Fruit fly (Drosophila melanogaster) whole organism, embryonic: ENCODE data around the gene CG6790.

Source experiments
- Abd-B ChIP-seq: fragments of 200-800 bp; sonication (Bioruptor generic); optimal IDR thresholded peaks from 2 replicates; lab custom pipeline; 2018; ENCODE audit warnings: missing biosample characterization, mild to moderate bottlenecking, missing genetic modification characterization, moderate library complexity
- Bteb2 ChIP-seq: fragments of 200-800 bp; sonication (Bioruptor generic); optimal IDR thresholded peaks from 2 replicates; lab custom pipeline; 2016; ENCODE audit warnings: missing biosample characterization, missing genetic modification characterization
- C15 ChIP-seq: fragments of 200-800 bp; sonication (Bioruptor generic); IDR thresholded peaks from 3 replicates; pipeline ENCODE4 v1.3.6; 2022; ENCODE audit warnings: missing biosample characterization, missing genetic modification characterization
- CG12071 ChIP-seq: fragments of 200-800 bp; sonication (Bioruptor generic); optimal IDR thresholded peaks from 3 replicates; lab custom pipeline; 2018; ENCODE audit warnings: missing biosample characterization, mild to moderate bottlenecking, missing genetic modification characterization
- CG12744 ChIP-seq: fragments of 200-800 bp; sonication (Bioruptor generic); optimal IDR thresholded peaks from 2 replicates; lab custom pipeline; 2016; ENCODE audit warnings: missing biosample characterization, missing genetic modification characterization
- CG13123 ChIP-seq: fragments of 200-800 bp; sonication (Bioruptor generic); optimal IDR thresholded peaks from 2 replicates; lab custom pipeline; 2016; ENCODE audit warnings: missing biosample characterization, missing genetic modification characterization
- CG1792 ChIP-seq: fragments of 200-800 bp; sonication (Bioruptor generic); optimal IDR thresholded peaks from 2 replicates; lab custom pipeline; 2016; ENCODE audit warnings: missing biosample characterization, missing genetic modification characterization
- CG2199 ChIP-seq: fragments of 200-800 bp; sonication (Bioruptor generic); IDR thresholded peaks from 3 replicates; pipeline ENCODE4 v1.3.6; 2022; ENCODE audit warnings: missing biosample characterization, missing genetic modification characterization
- CG2202 ChIP-seq: fragments of 200-800 bp; sonication (Bioruptor generic); optimal IDR thresholded peaks from 2 replicates; lab custom pipeline; 2018; ENCODE audit warnings: missing biosample characterization, mild to moderate bottlenecking, missing genetic modification characterization
- CG2678 ChIP-seq: fragments of 200-800 bp; sonication (Bioruptor generic); optimal IDR thresholded peaks from 3 replicates; lab custom pipeline; 2019; ENCODE audit warnings: missing biosample characterization, mild to moderate bottlenecking, missing genetic modification characterization, moderate library complexity
- CG2875 ChIP-seq: fragments of 200-800 bp; sonication (Bioruptor generic); optimal IDR thresholded peaks from 2 replicates; lab custom pipeline; 2017; ENCODE audit warnings: missing biosample characterization, mild to moderate bottlenecking, missing genetic modification characterization, missing genetic modification reagents
- CG4854 ChIP-seq: fragments of 200-800 bp; sonication (Bioruptor generic); optimal IDR thresholded peaks from 2 replicates; lab custom pipeline; 2016; ENCODE audit warnings: missing biosample characterization, missing genetic modification characterization, inconsistent platforms
- CG7271 ChIP-seq: fragments of 200-800 bp; sonication (Bioruptor generic); optimal IDR thresholded peaks from 2 replicates; lab custom pipeline; 2018; ENCODE audit warnings: missing biosample characterization, mild to moderate bottlenecking, missing genetic modification characterization, moderate library complexity
- CG7357 ChIP-seq: fragments of 200-800 bp; sonication (Bioruptor generic); IDR thresholded peaks from 3 replicates; pipeline ENCODE4 v1.3.6; 2022; ENCODE audit warnings: missing biosample characterization, missing genetic modification characterization
- CG7556 ChIP-seq: fragments of 200-800 bp; sonication (Bioruptor generic); optimal IDR thresholded peaks from 2 replicates; lab custom pipeline; 2017; ENCODE audit warnings: missing biosample characterization, mild to moderate bottlenecking, missing genetic modification characterization
- CG8290 ChIP-seq, 3 experiments: fragments of 200-800 bp; sonication (Bioruptor generic); optimal IDR thresholded peaks; 2 replicates each; lab custom pipeline; 2016 to 2019; ENCODE audit warnings: missing biosample characterization in 3 of 3, missing genetic modification characterization in 3 of 3, mild to moderate bottlenecking in 2 of 3, moderate library complexity in 1 of 3
- CG8944 ChIP-seq: fragments of 200-800 bp; sonication (Bioruptor generic); optimal IDR thresholded peaks from 3 replicates; lab custom pipeline; 2016; ENCODE audit warnings: missing biosample characterization, missing genetic modification characterization
- D19A ChIP-seq: fragments of 200-800 bp; optimal IDR thresholded peaks from 3 replicates; lab custom pipeline; 2019; ENCODE audit warnings: missing biosample characterization, mild to moderate bottlenecking, missing genetic modification characterization, moderate library complexity
- Deaf1 ChIP-seq: fragments of 200-800 bp; optimal IDR thresholded peaks from 3 replicates; lab custom pipeline; 2019; ENCODE audit warnings: missing biosample characterization, mild to moderate bottlenecking, missing genetic modification characterization, moderate library complexity
- Doc2 ChIP-seq: fragments of 200-800 bp; sonication (Bioruptor generic); IDR thresholded peaks from 2 replicates; pipeline ENCODE4 v1.3.6; 2022; ENCODE audit warnings: missing biosample characterization, missing genetic modification characterization
- GATAe ChIP-seq: fragments of 200-800 bp; sonication (Bioruptor generic); conservative IDR thresholded peaks from 2 replicates; pipeline ENCODE4 v1.3.6; 2022; ENCODE audit warnings: missing biosample characterization, missing genetic modification characterization
- Gug ChIP-seq: fragments of 200-800 bp; sonication (Bioruptor generic); IDR thresholded peaks from 4 replicates; pipeline ENCODE4 v1.3.6; 2022; ENCODE audit warnings: missing biosample characterization, missing genetic modification characterization
- HLH4C ChIP-seq: fragments of 200-800 bp; sonication (Bioruptor generic); IDR thresholded peaks from 3 replicates; pipeline ENCODE4 v1.3.6; 2022; ENCODE audit warnings: missing biosample characterization, missing genetic modification characterization; ENCODE audit not compliant: partially characterized antibody
- Hey ChIP-seq: fragments of 200-800 bp; sonication (Bioruptor generic); optimal IDR thresholded peaks from 3 replicates; lab custom pipeline; 2018; ENCODE audit warnings: missing biosample characterization, mild to moderate bottlenecking, missing genetic modification characterization
- HmgZ ChIP-seq: fragments of 200-800 bp; sonication (Bioruptor generic); optimal IDR thresholded peaks from 2 replicates; lab custom pipeline; 2018; ENCODE audit warnings: missing biosample characterization, mild to moderate bottlenecking, missing genetic modification characterization
- Hr3 ChIP-seq: fragments of 200-800 bp; sonication (Bioruptor generic); optimal IDR thresholded peaks from 3 replicates; lab custom pipeline; 2016; ENCODE audit warnings: missing biosample characterization, missing genetic modification characterization
- Lim3 ChIP-seq: fragments of 200-800 bp; sonication (Bioruptor generic); IDR thresholded peaks from 2 replicates; pipeline ENCODE4 v1.3.6; 2022; ENCODE audit warnings: missing biosample characterization, missing genetic modification characterization
- MESR4 ChIP-seq: fragments of 200-800 bp; sonication (Bioruptor generic); optimal IDR thresholded peaks from 2 replicates; lab custom pipeline; 2018; ENCODE audit warnings: missing biosample characterization, mild to moderate bottlenecking, missing genetic modification characterization, moderate library complexity
- Oli ChIP-seq: fragments of 200-800 bp; sonication (Bioruptor generic); optimal IDR thresholded peaks from 2 replicates; lab custom pipeline; 2018; ENCODE audit warnings: missing biosample characterization, mild to moderate bottlenecking, missing genetic modification characterization, moderate library complexity
- PHDP ChIP-seq: fragments of 200-800 bp; sonication (Bioruptor generic); optimal IDR thresholded peaks from 3 replicates; lab custom pipeline; 2018; ENCODE audit warnings: missing biosample characterization, mild to moderate bottlenecking, missing genetic modification characterization, moderate library complexity
- Sry-δ ChIP-seq: fragments of 200-800 bp; sonication (Bioruptor generic); optimal IDR thresholded peaks from 2 replicates; lab custom pipeline; 2016; ENCODE audit warnings: missing biosample characterization, missing genetic modification characterization
- Ssrp ChIP-seq: fragments of 200-800 bp; sonication (Bioruptor generic); optimal IDR thresholded peaks from 2 replicates; lab custom pipeline; 2018; ENCODE audit warnings: missing biosample characterization, mild to moderate bottlenecking, missing genetic modification characterization, moderate library complexity
- YL-1 ChIP-seq: fragments of 200-800 bp; sonication (Bioruptor generic); optimal IDR thresholded peaks from 3 replicates; lab custom pipeline; 2017; ENCODE audit warnings: missing biosample characterization, mild to moderate bottlenecking, missing genetic modification characterization
- cad ChIP-seq: fragments of >200 bp; optimal IDR thresholded peaks from 2 replicates; lab custom pipeline; 2017; ENCODE audit warnings: missing biosample characterization, missing genetic modification characterization
- cas ChIP-seq: fragments of 200-800 bp; sonication (Bioruptor generic); IDR thresholded peaks from 2 replicates; pipeline ENCODE4 v1.3.6; 2022; ENCODE audit warnings: missing biosample characterization, missing genetic modification characterization
- cg ChIP-seq: fragments of 200-800 bp; sonication (Bioruptor generic); optimal IDR thresholded peaks from 3 replicates; lab custom pipeline; 2019; ENCODE audit warnings: missing biosample characterization, mild to moderate bottlenecking, missing genetic modification characterization, moderate library complexity
- dmrt99B ChIP-seq: fragments of 200-800 bp; sonication (Bioruptor generic); optimal IDR thresholded peaks from 2 replicates; lab custom pipeline; 2018; ENCODE audit warnings: missing biosample characterization, mild to moderate bottlenecking, missing genetic modification characterization, moderate library complexity
- en ChIP-seq: fragments of 200-800 bp; sonication (Bioruptor generic); optimal IDR thresholded peaks from 2 replicates; lab custom pipeline; 2016; ENCODE audit warnings: missing biosample characterization, missing genetic modification characterization
- fd102C ChIP-seq: fragments of 200-800 bp; sonication (Bioruptor generic); optimal IDR thresholded peaks from 2 replicates; lab custom pipeline; 2018; ENCODE audit warnings: missing biosample characterization, mild to moderate bottlenecking, missing genetic modification characterization, moderate library complexity
- lmd ChIP-seq: fragments of 200-800 bp; sonication (Bioruptor generic); IDR thresholded peaks from 2 replicates; pipeline ENCODE4 v1.3.6; 2022; ENCODE audit warnings: missing biosample characterization, missing genetic modification characterization
- lov ChIP-seq, 2 experiments: fragments of 200-800 bp in 1 of 2; fragments of >200 bp in 1 of 2; sonication (Bioruptor generic) in 1 of 2; IDR thresholded peaks in 1 of 2; optimal IDR thresholded peaks in 1 of 2; 2 replicates in 1 of 2; 3 replicates in 1 of 2; pipeline versions ENCODE4 v1.3.6 to Lab custom; 2017 to 2022; ENCODE audit warnings: missing biosample characterization in 1 of 2, missing genetic modification characterization in 1 of 2
- mld ChIP-seq: fragments of 200-800 bp; sonication (Bioruptor generic); IDR thresholded peaks from 3 replicates; pipeline ENCODE4 v1.3.6; 2022; ENCODE audit warnings: missing biosample characterization, missing genetic modification characterization; ENCODE audit not compliant: partially characterized antibody
- nmo ChIP-seq: fragments of 200-800 bp; sonication (Bioruptor generic); optimal IDR thresholded peaks from 2 replicates; lab custom pipeline; 2018; ENCODE audit warnings: missing biosample characterization, mild to moderate bottlenecking, missing genetic modification characterization, moderate library complexity
- p53 ChIP-seq: fragments of 200-800 bp; sonication (Bioruptor generic); optimal IDR thresholded peaks from 2 replicates; lab custom pipeline; 2016; ENCODE audit warnings: missing biosample characterization, missing genetic modification characterization
- pho ChIP-seq: fragments of 200-800 bp; sonication (Bioruptor generic); optimal IDR thresholded peaks from 2 replicates; lab custom pipeline; 2016; ENCODE audit warnings: missing biosample characterization, missing genetic modification characterization
- slp2 ChIP-seq: fragments of 200-800 bp; sonication (Bioruptor generic); optimal IDR thresholded peaks from 2 replicates; lab custom pipeline; 2016; ENCODE audit warnings: missing biosample characterization, missing genetic modification characterization
- stc ChIP-seq: fragments of 200-800 bp; sonication (Bioruptor generic); IDR thresholded peaks from 2 replicates; pipeline ENCODE4 v1.3.6; 2022; ENCODE audit warnings: missing biosample characterization, missing genetic modification characterization
- unpg ChIP-seq: fragments of 200-800 bp; sonication (Bioruptor generic); optimal IDR thresholded peaks from 3 replicates; lab custom pipeline; 2018; ENCODE audit warnings: missing biosample characterization, mild to moderate bottlenecking, missing genetic modification characterization, moderate library complexity
- vfl ChIP-seq: fragments of 200-800 bp; sonication (Bioruptor generic); optimal IDR thresholded peaks from 2 replicates; lab custom pipeline; 2016; ENCODE audit warnings: missing biosample characterization, missing genetic modification characterization

Gene CG6790

DNA sequence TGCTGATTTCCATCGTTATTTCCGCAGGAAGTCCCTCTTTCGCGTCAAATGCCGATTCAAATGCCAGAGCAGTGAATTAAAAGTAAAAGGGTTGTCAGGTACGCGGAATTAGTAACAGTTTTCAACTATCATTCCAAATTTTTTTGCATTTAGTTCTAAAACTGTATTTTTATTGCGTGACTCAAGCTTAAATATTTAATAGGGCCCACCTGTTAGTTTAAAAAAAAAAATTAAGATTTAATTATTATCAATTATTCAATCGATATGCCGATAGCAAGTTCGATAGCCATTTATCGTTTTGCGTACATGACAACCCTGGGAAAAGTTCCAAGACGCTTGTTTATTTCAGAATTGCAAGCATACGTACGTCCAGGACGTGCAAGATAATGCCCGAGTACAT lies 44.5 kb upstream of the CG6790 start, which contains the start of gene CG14711 (continued):
- TF ChIP-seq MESR4 (GFP tag; lab: Kevin White, UChicago): peak; percentile 64
- no peak for TF ChIP-seq Doc2 (GFP tag; lab: Robert Waterston, UW)
- TF ChIP-seq lov (optimal IDR thresholded peaks at IDR 0.05; lab: Kevin White, UChicago): no peak
- TF ChIP-seq lov (GFP tag; IDR thresholded peaks at IDR 0.05; lab: Robert Waterston, UW): peak; percentile 83; the same call in 2 of the 3 replicates
- peak; percentile 60 for TF ChIP-seq CG8944
- TF ChIP-seq vfl (GFP tag; lab: Kevin White, UChicago): peak; percentile 79
- TF ChIP-seq HmgZ (tag; lab: Kevin White, UChicago): peak; percentile 90
- TF ChIP-seq Oli (tag; lab: Kevin White, UChicago): no peak
- peak; percentile 91 for TF ChIP-seq YL-1 (GFP tag; lab: Kevin White, UChicago)
- TF ChIP-seq CG2199 (GFP tag; lab: Robert Waterston, UW): 0 out of 3 replicates have a peak, but pooled peaks have one; percentile 43
- TF ChIP-seq pho (GFP tag; lab: Kevin White, UChicago): peak; percentile 75
- TF ChIP-seq cg: no peak
- TF ChIP-seq PHDP (tag; lab: Kevin White, UChicago): peak; percentile 90
- no peak for TF ChIP-seq D19A
- peak; percentile 64 for TF ChIP-seq CG8290 (GFP tag; optimal IDR thresholded peaks at IDR 0.05; lab: Kevin White, UChicago)
- peak in 1 of 2 experiments; percentile 76 for TF ChIP-seq CG8290 (tag; optimal IDR thresholded peaks at IDR 0.05; lab: Kevin White, UChicago)
- peak; percentile 72; the same call in 3 of the 4 replicates for TF ChIP-seq Gug
- peak; percentile 83 for TF ChIP-seq CG7556
- TF ChIP-seq Ssrp (tag; lab: Kevin White, UChicago): peak; percentile 80
- peak; percentile 65 for TF ChIP-seq CG4854 (GFP tag; lab: Kevin White, UChicago)
- no peak for TF ChIP-seq CG12071 (GFP tag; lab: Kevin White, UChicago)
- peak; percentile 82; the same call in 2 of the 3 replicates for TF ChIP-seq C15 (GFP tag; lab: Robert Waterston, UW)
- TF ChIP-seq HLH4C (GFP tag; lab: Robert Waterston, UW): peak; percentile 77
- TF ChIP-seq CG2678 (tag; lab: Kevin White, UChicago): no peak
- peak; percentile 41 for TF ChIP-seq CG1792 (GFP tag; lab: Kevin White, UChicago)
- TF ChIP-seq Abd-B: peak; percentile 91
- TF ChIP-seq lmd: peak; percentile 80
- TF ChIP-seq CG2202: peak; percentile 74
- TF ChIP-seq nmo: peak; percentile 90
- peak; percentile 89 for TF ChIP-seq unpg
- peak; percentile 73 for TF ChIP-seq cas
- TF ChIP-seq slp2 (GFP tag; lab: Kevin White, UChicago): peak; percentile 24
- TF ChIP-seq p53: no peak
- peak; percentile 6 for TF ChIP-seq en (GFP tag; lab: Kevin White, UChicago)
- peak; percentile 89 for TF ChIP-seq Hr3 (GFP tag; lab: Kevin White, UChicago)
- TF ChIP-seq Sry-δ (GFP tag; lab: Kevin White, UChicago): peak; percentile 53
- peak; percentile 59 for TF ChIP-seq CG7271
- TF ChIP-seq CG13123 (GFP tag; lab: Kevin White, UChicago): peak; percentile 68
- TF ChIP-seq cad (GFP tag; lab: Kevin White, UChicago): no peak
- TF ChIP-seq GATAe (GFP tag; lab: Robert Waterston, UW): no peak; the same call in 1 of the 2 replicates
- TF ChIP-seq fd102C (GFP tag; lab: Kevin White, UChicago): peak; percentile 31
- TF ChIP-seq CG2875 (GFP tag; lab: Kevin White, UChicago): peak; percentile 74
- peak; percentile 62; the same call in 2 of the 3 replicates for TF ChIP-seq CG7357 (GFP tag; lab: Robert Waterston, UW)
- no peak; the same call in 2 of the 3 replicates for TF ChIP-seq mld
- no peak for TF ChIP-seq Deaf1 (tag; lab: Kevin White, UChicago)
- peak; percentile 70 for TF ChIP-seq Bteb2 (GFP tag; lab: Kevin White, UChicago)
- TF ChIP-seq stc (GFP tag; lab: Robert Waterston, UW): peak; percentile 77
- TF ChIP-seq CG12744: peak; percentile 73
- TF ChIP-seq dmrt99B: no peak
- no peak for TF ChIP-seq Hey (tag; lab: Kevin White, UChicago)
- TF ChIP-seq Lim3 (GFP tag; lab: Robert Waterston, UW): 0 out of 2 replicates have a peak, but pooled peaks have one; percentile 17
